Fruit fly (Drosophila melanogaster): ENCODE results near the gene CG43233.
"Not testable (repeated sequence)": the region's sequence is repeated elsewhere in the genome, so short reads cannot be mapped to it uniquely, and the experiment has no call there.

The CG43233 gene

dm6 chr2L:20463316-20463856 lies 9.8 kb downstream of the CG43233 start, which contains the start of gene CG2493:
CG2493 (minus strand) TSS chr2L:20463444.
- TF ChIP-seq CG7045 (GFP tag; optimal IDR thresholded peaks at IDR 0.05) (no peak), pad (GFP tag; optimal IDR thresholded peaks at IDR 0.05) (peak; percentile 29), toe (GFP tag; optimal IDR thresholded peaks at IDR 0.05) (peak; percentile 21), CG12768 (GFP tag; optimal IDR thresholded peaks at IDR 0.05) (peak; percentile 20), CG7101 (tag; optimal IDR thresholded peaks at IDR 0.05) (no peak), CG14711 (tag; optimal IDR thresholded peaks at IDR 0.05) (peak; percentile 52), Hr96 (GFP tag; optimal IDR thresholded peaks at IDR 0.05) (peak; percentile 15), tj (GFP tag; optimal IDR thresholded peaks at IDR 0.05) (peak; percentile 57)

- not testable (repeated sequence) for TF ChIP-seq tj (GFP tag; optimal IDR thresholded peaks at IDR 0.05); CG33017 (tag; optimal IDR thresholded peaks at IDR 0.05); Clk (GFP tag; optimal IDR thresholded peaks at IDR 0.05)
These were observed 14.2 kb downstream of the CG43233 start, which contains the start of the genes CG18858 and Cdc23 for dm6 chr2L:20458975-20459374. CG18858 (minus strand) TSS chr2L:20459075. Cdc23 (plus strand) TSS chr2L:20459342.

- TF ChIP-seq CG7045, ovo, CG1620 (GFP tag; optimal IDR thresholded peaks at IDR 0.05): not testable (repeated sequence)
These were observed 23.3 kb downstream of the CG43233 start, which contains the start of the genes CG31683 and CG31687 for dm6 chr2L:20449864-20450263. CG31683 (minus strand) TSS chr2L:20449964. CG31687 (plus strand) TSS chr2L:20450225.

dm6 chr2L:20438474-20438873 lies 34.7 kb downstream of the CG43233 start:
- no peak for TF ChIP-seq CG7045 (GFP tag; optimal IDR thresholded peaks at IDR 0.05)
- TF ChIP-seq Hr96 (GFP tag; optimal IDR thresholded peaks at IDR 0.05) = no peak
- no peak for TF ChIP-seq kay (GFP tag; ENCODE audit: borderline replicate concordance)
- no peak for TF ChIP-seq Clk (GFP tag; optimal IDR thresholded peaks at IDR 0.05)
- no peak for TF ChIP-seq pad (GFP tag; optimal IDR thresholded peaks at IDR 0.05)
- no peak for TF ChIP-seq ovo (GFP tag; optimal IDR thresholded peaks at IDR 0.05)
- no peak for TF ChIP-seq CG33017 (tag; optimal IDR thresholded peaks at IDR 0.05)
- no peak for TF ChIP-seq tj (GFP tag; optimal IDR thresholded peaks at IDR 0.05)
- TF ChIP-seq Mnt (GFP tag; optimal IDR thresholded peaks at IDR 0.05) = no peak
- no peak for TF ChIP-seq CG5204 (GFP tag; optimal IDR thresholded peaks at IDR 0.05)
- TF ChIP-seq cnc (optimal IDR thresholded peaks at IDR 0.05) = no peak
- no peak for TF ChIP-seq bab1 (GFP tag; optimal IDR thresholded peaks at IDR 0.05)
- TF ChIP-seq CG14711 (tag; optimal IDR thresholded peaks at IDR 0.05) = no peak
- TF ChIP-seq CG7101 (tag; optimal IDR thresholded peaks at IDR 0.05) = no peak
- TF ChIP-seq Crg-1 (GFP tag; optimal IDR thresholded peaks at IDR 0.05) = no peak

dm6 chr2L:20437873-20438272 lies 35.3 kb downstream of the CG43233 start:
- no peak for TF ChIP-seq Hr96 (GFP tag; optimal IDR thresholded peaks at IDR 0.05)
- TF ChIP-seq CG7045 (GFP tag; optimal IDR thresholded peaks at IDR 0.05) = no peak
- TF ChIP-seq pad (GFP tag; optimal IDR thresholded peaks at IDR 0.05) = no peak
- TF ChIP-seq Mnt (GFP tag; optimal IDR thresholded peaks at IDR 0.05) = no peak
- no peak for TF ChIP-seq ovo (GFP tag; optimal IDR thresholded peaks at IDR 0.05)
- no peak for TF ChIP-seq CG11617 (GFP tag; optimal IDR thresholded peaks at IDR 0.05)
- no peak for TF ChIP-seq kay (GFP tag; ENCODE audit: borderline replicate concordance)
- no peak for TF ChIP-seq CG5204 (GFP tag; optimal IDR thresholded peaks at IDR 0.05)
- no peak for TF ChIP-seq CG14711 (tag; optimal IDR thresholded peaks at IDR 0.05)
- no peak for TF ChIP-seq toe (GFP tag; optimal IDR thresholded peaks at IDR 0.05)
- no peak for TF ChIP-seq CG33017 (tag; optimal IDR thresholded peaks at IDR 0.05)
- TF ChIP-seq CG7101 (tag; optimal IDR thresholded peaks at IDR 0.05) = no peak
- TF ChIP-seq tj (GFP tag; optimal IDR thresholded peaks at IDR 0.05) = no peak

- TF ChIP-seq CG5204 (GFP tag; optimal IDR thresholded peaks at IDR 0.05) (no peak), CG1620 (GFP tag; optimal IDR thresholded peaks at IDR 0.05) (no peak)
These were observed 38.0 kb downstream of the CG43233 start for dm6 chr2L:20435199-20435598.

- TF ChIP-seq kay (GFP tag; ENCODE audit: borderline replicate concordance) = no peak
- TF ChIP-seq Clk (GFP tag; optimal IDR thresholded peaks at IDR 0.05) = no peak
- no peak for TF ChIP-seq toe (GFP tag; optimal IDR thresholded peaks at IDR 0.05)
- TF ChIP-seq CG12768 (GFP tag; optimal IDR thresholded peaks at IDR 0.05) = no peak
- TF ChIP-seq Mnt (GFP tag; optimal IDR thresholded peaks at IDR 0.05) = no peak
- no peak for TF ChIP-seq cic (GFP tag; optimal IDR thresholded peaks at IDR 0.05)
- TF ChIP-seq CG7101 (tag; optimal IDR thresholded peaks at IDR 0.05) = no peak
- no peak for TF ChIP-seq CG14711 (tag; optimal IDR thresholded peaks at IDR 0.05)
- no peak for TF ChIP-seq Crg-1 (GFP tag; optimal IDR thresholded peaks at IDR 0.05)
- no peak for TF ChIP-seq CG11617 (GFP tag; optimal IDR thresholded peaks at IDR 0.05)
- no peak for TF ChIP-seq CG5204 (GFP tag; optimal IDR thresholded peaks at IDR 0.05)
- TF ChIP-seq ovo (GFP tag; optimal IDR thresholded peaks at IDR 0.05) = no peak
- no peak for TF ChIP-seq cnc (optimal IDR thresholded peaks at IDR 0.05)
- TF ChIP-seq tj (GFP tag; optimal IDR thresholded peaks at IDR 0.05) = no peak
- TF ChIP-seq CG7045 (GFP tag; optimal IDR thresholded peaks at IDR 0.05) = no peak
- TF ChIP-seq bab1 (GFP tag; optimal IDR thresholded peaks at IDR 0.05) = no peak
- TF ChIP-seq CG33017 (tag; optimal IDR thresholded peaks at IDR 0.05) = no peak
- no peak for TF ChIP-seq Hr96 (GFP tag; optimal IDR thresholded peaks at IDR 0.05)
These were observed 38.4 kb downstream of the CG43233 start for dm6 chr2L:20434779-20435178.

Data from whole organism, adult.